Fruit fly (Drosophila melanogaster): ENCODE data around the gene CG1792.

- TF ChIP-seq psq (optimal IDR thresholded peaks at IDR 0.05) (no peak), insv (optimal IDR thresholded peaks at IDR 0.05) (no peak), Myc (optimal IDR thresholded peaks at IDR 0.05) (no peak), ttk (optimal IDR thresholded peaks at IDR 0.05) (no peak), Sin3A (optimal IDR thresholded peaks at IDR 0.05) (no peak), h (optimal IDR thresholded peaks at IDR 0.05) (no peak)
These were observed 38.8 kb upstream of the CG1792 start for dm6 chr3R:31577351-31577750.
